Worm (Caenorhabditis elegans) whole organism, late embryonic: ENCODE results near the gene K05F1.8.

ENCODE experiments used
- ceh-2 ChIP-seq: sonication (generic microtip); optimal IDR thresholded peaks from 2 replicates; lab custom pipeline; 2016; ENCODE audit warnings: missing genotype, missing genetic modification characterization, missing compliant biosample characterization
- ceh-24 ChIP-seq: sonication (generic microtip); optimal IDR thresholded peaks from 2 replicates; lab custom pipeline; 2016; ENCODE audit warnings: mild to moderate bottlenecking, missing genetic modification characterization, missing compliant biosample characterization
- ceh-30 ChIP-seq: fragments of 150-350 bp; optimal IDR thresholded peaks from 2 replicates; lab custom pipeline; 2014; ENCODE audit warnings: missing biosample characterization, missing genetic modification characterization
- che-1 ChIP-seq: sonication (generic microtip); optimal IDR thresholded peaks from 2 replicates; lab custom pipeline; 2016; ENCODE audit warnings: mild to moderate bottlenecking, missing genetic modification characterization, missing compliant biosample characterization
- elt-2 ChIP-seq: sonication (generic microtip); optimal IDR thresholded peaks from 2 replicates; lab custom pipeline; 2016; ENCODE audit warnings: missing genetic modification reagents, missing genetic modification characterization, missing compliant biosample characterization
- lin-11 ChIP-seq: fragments of 200-800 bp; sonication (Bioruptor generic); optimal IDR thresholded peaks from 2 replicates; lab custom pipeline; 2018; ENCODE audit warnings: mild to moderate bottlenecking, missing genetic modification characterization, missing compliant biosample characterization
- odd-2 ChIP-seq: sonication (generic microtip); optimal IDR thresholded peaks from 2 replicates; lab custom pipeline; 2017; ENCODE audit warnings: antibody characterized with exemption, mild to moderate bottlenecking, missing genetic modification characterization, missing compliant biosample characterization
- ref-2 ChIP-seq: sonication (generic microtip); optimal IDR thresholded peaks from 2 replicates; lab custom pipeline; 2016; ENCODE audit warnings: missing genetic modification characterization, missing compliant biosample characterization
- sdc-2 ChIP-seq: sonication (generic microtip); optimal IDR thresholded peaks from 2 replicates; lab custom pipeline; 2016; ENCODE audit warnings: missing genotype, missing genetic modification characterization, missing compliant biosample characterization

Gene K05F1.8

DNA sequence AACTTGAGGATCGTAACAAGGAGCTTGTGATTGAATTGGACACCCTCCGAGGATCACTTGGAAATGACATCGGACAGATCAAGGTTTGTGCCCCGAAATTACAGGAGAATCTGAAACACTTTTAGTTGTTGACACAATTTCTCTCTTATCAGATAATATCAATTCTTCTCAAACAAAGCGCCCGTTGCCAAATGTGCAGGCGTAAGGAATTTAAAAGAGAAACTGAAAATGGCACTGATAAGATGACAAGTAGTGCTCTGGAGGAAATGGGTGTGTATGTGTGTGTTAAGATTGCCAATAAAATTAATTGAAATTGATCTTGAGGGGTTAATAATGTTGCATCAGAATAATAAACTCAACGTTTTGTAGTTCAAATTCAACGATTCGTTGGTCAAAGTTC is 48.1 kb downstream of the K05F1.8 start:
- TF ChIP-seq elt-2 (tag; lab: Kevin White, UChicago) = peak; percentile 83
- TF ChIP-seq ceh-30 (tag; lab: Kevin White, UChicago) = no peak

DNA sequence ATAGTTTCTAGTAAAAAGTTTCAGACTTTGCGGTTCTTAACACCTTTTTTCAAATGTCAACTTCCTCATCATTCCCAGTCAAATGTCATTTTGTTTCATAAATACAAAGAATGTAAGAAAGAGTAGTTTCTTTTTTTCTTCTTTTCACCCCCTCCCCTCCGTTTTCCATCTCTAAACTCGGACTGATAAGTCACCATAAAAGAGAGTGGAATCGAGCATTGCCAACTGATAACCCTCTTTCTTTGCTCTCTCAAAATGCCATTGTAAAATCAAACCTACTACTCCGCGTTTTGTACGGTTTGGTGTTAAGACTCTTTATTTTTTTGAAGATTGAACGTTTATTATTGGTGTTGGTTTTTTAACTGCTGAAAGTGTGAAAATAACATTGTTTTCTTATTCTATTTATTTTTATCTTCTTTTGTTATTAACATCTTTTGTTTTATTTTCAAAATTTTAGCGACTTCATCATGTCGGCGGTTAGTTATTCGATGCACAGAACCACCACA is 49.7 kb downstream of the K05F1.8 start, which contains the start of gene ifb-2:
Gene ifb-2, plus strand, starts transcription at position 456 of the 506 bp plus-strand sequence.
- no peak for TF ChIP-seq ref-2
- no peak for TF ChIP-seq che-1 (tag; lab: Kevin White, UChicago)
- TF ChIP-seq ceh-2 (tag; lab: Kevin White, UChicago) = no peak
- TF ChIP-seq lin-11 (tag; lab: Kevin White, UChicago) = no peak
- TF ChIP-seq ceh-24 (tag; lab: Kevin White, UChicago) = no peak
- peak; percentile 92 for TF ChIP-seq elt-2 (tag; lab: Kevin White, UChicago)
- no peak for TF ChIP-seq sdc-2
- TF ChIP-seq odd-2 = no peak
- TF ChIP-seq, all 69 proteins: peak for 1
